Fruit fly (Drosophila melanogaster) whole organism, embryonic: ENCODE results near the gene Rpp14b.

Experiments
- Ada2b ChIP-seq: fragments of 200-800 bp; sonication (Bioruptor generic); IDR thresholded peaks from 2 replicates; pipeline ENCODE4 v1.3.6; 2022; ENCODE audit warnings: missing biosample characterization, missing genetic modification characterization
- Adf1 ChIP-seq: fragments of 200-800 bp; sonication (Bioruptor generic); IDR thresholded peaks from 2 replicates; pipeline ENCODE4 v1.3.6; 2022; ENCODE audit warnings: missing biosample characterization, missing genetic modification characterization
- CG10274 ChIP-seq: fragments of 200-800 bp; sonication (Bioruptor generic); optimal IDR thresholded peaks from 3 replicates; lab custom pipeline; 2017; ENCODE audit warnings: missing biosample characterization, mild to moderate bottlenecking, missing genetic modification characterization
- CG10462 ChIP-seq: fragments of 200-800 bp; sonication (Bioruptor generic); optimal IDR thresholded peaks from 2 replicates; lab custom pipeline; 2016; ENCODE audit warnings: missing biosample characterization, missing genetic modification characterization
- CG11695 ChIP-seq: fragments of 200-800 bp; sonication (Bioruptor generic); IDR thresholded peaks from 3 replicates; pipeline ENCODE4 v1.3.6; 2022; ENCODE audit warnings: missing biosample characterization, missing genetic modification characterization
- CG11723 ChIP-seq: fragments of 200-800 bp; sonication (Bioruptor generic); optimal IDR thresholded peaks from 2 replicates; lab custom pipeline; 2017; ENCODE audit warnings: missing biosample characterization, mild to moderate bottlenecking, missing genetic modification characterization
- CG13424 ChIP-seq: fragments of 200-800 bp; sonication (Bioruptor generic); optimal IDR thresholded peaks from 2 replicates; lab custom pipeline; 2019; ENCODE audit warnings: missing biosample characterization, mild to moderate bottlenecking, missing genetic modification characterization, moderate library complexity
- CG14667 ChIP-seq: fragments of 200-800 bp; sonication (Bioruptor generic); IDR thresholded peaks from 2 replicates; pipeline ENCODE4 v1.3.6; 2022; ENCODE audit warnings: missing biosample characterization, missing genetic modification characterization
- CG1529 ChIP-seq: fragments of 200-800 bp; sonication (Bioruptor generic); optimal IDR thresholded peaks from 3 replicates; lab custom pipeline; 2018; ENCODE audit warnings: missing biosample characterization, missing genetic modification characterization
- CG15601 ChIP-seq: fragments of 200-800 bp; sonication (Bioruptor generic); optimal IDR thresholded peaks from 3 replicates; lab custom pipeline; 2019; ENCODE audit warnings: missing biosample characterization, mild to moderate bottlenecking, missing genetic modification characterization, moderate library complexity
- CG1602 ChIP-seq: fragments of 200-800 bp; sonication (Bioruptor generic); optimal IDR thresholded peaks from 3 replicates; lab custom pipeline; 2016; ENCODE audit warnings: missing biosample characterization, missing genetic modification characterization
- CG16779 ChIP-seq: fragments of 200-800 bp; sonication (Bioruptor generic); IDR thresholded peaks from 2 replicates; pipeline ENCODE4 v1.3.6; 2022; ENCODE audit warnings: missing biosample characterization, missing genetic modification characterization
- CG17359 ChIP-seq: fragments of 200-800 bp; sonication (Bioruptor generic); optimal IDR thresholded peaks from 3 replicates; lab custom pipeline; 2018; ENCODE audit warnings: missing biosample characterization, mild to moderate bottlenecking, missing genetic modification characterization, moderate library complexity
- CG17385 ChIP-seq: fragments of 200-800 bp; sonication (Bioruptor generic); optimal IDR thresholded peaks from 3 replicates; lab custom pipeline; 2018; ENCODE audit warnings: missing biosample characterization, mild to moderate bottlenecking, missing genetic modification characterization
- CG2129 ChIP-seq: fragments of 200-800 bp; sonication (Bioruptor generic); IDR thresholded peaks from 2 replicates; pipeline ENCODE4 v1.3.6; 2022; ENCODE audit warnings: missing biosample characterization, missing genetic modification characterization; ENCODE audit not compliant: partially characterized antibody
- CG32767 ChIP-seq: fragments of 200-800 bp; sonication (Bioruptor generic); IDR thresholded peaks from 2 replicates; pipeline ENCODE4 v1.3.6; 2022; ENCODE audit warnings: missing biosample characterization, missing genetic modification characterization
- CG33213 ChIP-seq: fragments of 200-800 bp; sonication (Bioruptor generic); optimal IDR thresholded peaks from 3 replicates; lab custom pipeline; 2016; ENCODE audit warnings: missing biosample characterization, missing genetic modification characterization
- CG3726 ChIP-seq: fragments of 200-800 bp; sonication (Bioruptor generic); IDR thresholded peaks from 3 replicates; pipeline ENCODE4, ENCODE4 v1.3.6; 2022; ENCODE audit warnings: missing biosample characterization, missing genetic modification characterization
- CG3995 ChIP-seq: fragments of 200-800 bp; sonication (Bioruptor generic); optimal IDR thresholded peaks from 3 replicates; lab custom pipeline; 2016; ENCODE audit warnings: missing biosample characterization, missing genetic modification characterization
- CG4404 ChIP-seq: fragments of 200-800 bp; sonication (Bioruptor generic); IDR thresholded peaks from 2 replicates; pipeline ENCODE4 v1.3.6; 2022; ENCODE audit warnings: missing biosample characterization, missing genetic modification characterization
- CG8281 ChIP-seq: fragments of 200-800 bp; sonication (Bioruptor generic); optimal IDR thresholded peaks from 2 replicates; lab custom pipeline; 2018; ENCODE audit warnings: missing biosample characterization, mild to moderate bottlenecking, missing genetic modification characterization, moderate library complexity
- CTCF ChIP-seq: fragments of 200-800 bp; sonication (Bioruptor generic); optimal IDR thresholded peaks from 2 replicates; lab custom pipeline; 2017; ENCODE audit warnings: missing biosample characterization, mild to moderate bottlenecking, missing genetic modification characterization, moderate library complexity
- CoRest ChIP-seq: fragments of 200-800 bp; sonication (Bioruptor generic); optimal IDR thresholded peaks from 3 replicates; lab custom pipeline; 2018; ENCODE audit warnings: missing biosample characterization, mild to moderate bottlenecking, missing genetic modification characterization, moderate library complexity
- D19B ChIP-seq: fragments of 200-800 bp; sonication (Bioruptor generic); optimal IDR thresholded peaks from 2 replicates; lab custom pipeline; 2017; ENCODE audit warnings: missing biosample characterization, mild to moderate bottlenecking, missing genetic modification characterization
- Dek ChIP-seq: fragments of 200-800 bp; sonication (Bioruptor generic); optimal IDR thresholded peaks from 3 replicates; lab custom pipeline; 2019; ENCODE audit warnings: missing biosample characterization, mild to moderate bottlenecking, missing genetic modification characterization, moderate library complexity
- Dref ChIP-seq: fragments of 200-800 bp; sonication (Bioruptor generic); IDR thresholded peaks from 2 replicates; pipeline ENCODE4 v1.3.6; 2022; ENCODE audit warnings: missing biosample characterization, missing genetic modification characterization
- E2f2 ChIP-seq: fragments of 200-800 bp; sonication (Bioruptor generic); IDR thresholded peaks from 2 replicates; pipeline ENCODE4 v1.3.6; 2022; ENCODE audit warnings: missing biosample characterization, missing genetic modification characterization
- Ets65A ChIP-seq: fragments of 200-800 bp; sonication (Bioruptor generic); peaks from one replicate; lab custom pipeline; 2016; ENCODE audit warnings: missing biosample characterization, missing genetic modification characterization
- Hsf ChIP-seq: fragments of 200-800 bp; sonication (Bioruptor generic); optimal IDR thresholded peaks from 3 replicates; lab custom pipeline; 2016; ENCODE audit warnings: missing biosample characterization, missing genetic modification characterization
- Lhr ChIP-seq: fragments of 200-800 bp; sonication (Bioruptor generic); optimal IDR thresholded peaks from 3 replicates; lab custom pipeline; 2017; ENCODE audit warnings: mild to moderate bottlenecking, missing biosample characterization, missing genetic modification reagents, missing genetic modification characterization
- MESR4 ChIP-seq: fragments of 200-800 bp; sonication (Bioruptor generic); optimal IDR thresholded peaks from 2 replicates; lab custom pipeline; 2018; ENCODE audit warnings: missing biosample characterization, mild to moderate bottlenecking, missing genetic modification characterization, moderate library complexity
- Med ChIP-seq: fragments of 200-800 bp; sonication (Bioruptor generic); peaks from one replicate; lab custom pipeline; 2016; ENCODE audit warnings: missing biosample characterization, missing genetic modification characterization, mild to moderate bottlenecking, inconsistent platforms, moderate library complexity
- Neu2 ChIP-seq: fragments of 200-800 bp; sonication (Bioruptor generic); optimal IDR thresholded peaks from 3 replicates; lab custom pipeline; 2016; ENCODE audit warnings: missing biosample characterization, missing genetic modification characterization, borderline replicate concordance
- Rx ChIP-seq: fragments of 200-800 bp; sonication (Bioruptor generic); IDR thresholded peaks from 2 replicates; pipeline ENCODE4 v1.3.6; 2022; ENCODE audit warnings: missing biosample characterization, missing genetic modification characterization
- bab2 ChIP-seq: fragments of 200-800 bp; sonication (Bioruptor generic); optimal IDR thresholded peaks from 2 replicates; lab custom pipeline; 2016; ENCODE audit warnings: missing biosample characterization, missing genetic modification characterization
- bowl ChIP-seq: fragments of 200-800 bp; sonication (Bioruptor generic); IDR thresholded peaks from 2 replicates; pipeline ENCODE4 v1.3.6; 2022; ENCODE audit warnings: missing biosample characterization, missing genetic modification characterization
- bsh ChIP-seq, 2 experiments: fragments of 200-800 bp; sonication (Bioruptor generic); optimal IDR thresholded peaks; 2 replicates each; lab custom pipeline; 2017 to 2018; ENCODE audit warnings: mild to moderate bottlenecking in 2 of 2, missing biosample characterization in 2 of 2, missing genetic modification characterization in 2 of 2, moderate library complexity in 1 of 2
- crp ChIP-seq, 2 experiments: fragments of 200-800 bp; sonication (Bioruptor generic); optimal IDR thresholded peaks; 2 replicates in 1 of 2; 3 replicates in 1 of 2; lab custom pipeline; 2017; ENCODE audit warnings: missing biosample characterization in 2 of 2, missing genetic modification characterization in 2 of 2, mild to moderate bottlenecking in 1 of 2, moderate library complexity in 1 of 2
- dm ChIP-seq: fragments of 200-800 bp; sonication (Bioruptor generic); optimal IDR thresholded peaks from 3 replicates; lab custom pipeline; 2016; ENCODE audit warnings: missing biosample characterization, missing genetic modification characterization
- hth ChIP-seq: fragments of >200 bp; optimal IDR thresholded peaks from 2 replicates; lab custom pipeline; 2017; ENCODE audit warnings: inconsistent platforms
- knrl ChIP-seq: fragments of 200-800 bp; sonication (Bioruptor generic); IDR thresholded peaks from 3 replicates; pipeline ENCODE4 v1.3.6; 2022; ENCODE audit warnings: missing biosample characterization, missing genetic modification characterization; ENCODE audit not compliant: partially characterized antibody
- p53 ChIP-seq: fragments of 200-800 bp; sonication (Bioruptor generic); optimal IDR thresholded peaks from 2 replicates; lab custom pipeline; 2016; ENCODE audit warnings: missing biosample characterization, missing genetic modification characterization
- peb ChIP-seq: fragments of 200-800 bp; sonication (Bioruptor generic); IDR thresholded peaks from 2 replicates; pipeline ENCODE4 v1.3.6; 2022; ENCODE audit warnings: missing biosample characterization, missing genetic modification characterization
- phol ChIP-seq: fragments of 200-800 bp; sonication (Bioruptor generic); optimal IDR thresholded peaks from 3 replicates; lab custom pipeline; 2018; ENCODE audit warnings: missing biosample characterization, mild to moderate bottlenecking, missing genetic modification characterization, moderate library complexity
- ranshi ChIP-seq: fragments of 200-800 bp; sonication (Bioruptor generic); IDR thresholded peaks from 2 replicates; pipeline ENCODE4 v1.3.6; 2022; ENCODE audit warnings: missing biosample characterization, missing genetic modification characterization
- run ChIP-seq: fragments of 200-800 bp; sonication (Bioruptor generic); optimal IDR thresholded peaks from 3 replicates; lab custom pipeline; 2018; ENCODE audit warnings: missing biosample characterization, mild to moderate bottlenecking, missing genetic modification characterization
- sima ChIP-seq: fragments of 200-800 bp; sonication (Bioruptor generic); optimal IDR thresholded peaks from 2 replicates; lab custom pipeline; 2016; ENCODE audit warnings: missing biosample characterization, missing genetic modification characterization
- sob ChIP-seq: fragments of 200-800 bp; sonication (Bioruptor generic); IDR thresholded peaks from 2 replicates; pipeline ENCODE4 v1.3.6; 2022; ENCODE audit warnings: missing biosample characterization, missing genetic modification characterization
- tna ChIP-seq: fragments of 200-800 bp; sonication (Bioruptor generic); IDR thresholded peaks from 2 replicates; pipeline ENCODE4 v1.3.6; 2022; ENCODE audit warnings: missing biosample characterization, missing genetic modification characterization; ENCODE audit not compliant: partially characterized antibody
- toy ChIP-seq: fragments of 200-800 bp; sonication (Bioruptor generic); IDR thresholded peaks from 2 replicates; pipeline ENCODE4 v1.3.6; 2022; ENCODE audit warnings: missing biosample characterization, missing genetic modification characterization
- vvl ChIP-seq: fragments of 200-800 bp; sonication (Bioruptor generic); IDR thresholded peaks from 2 replicates; pipeline ENCODE4 v1.3.6; 2022; ENCODE audit warnings: missing biosample characterization, missing genetic modification characterization
- zen ChIP-seq: fragments of 200-800 bp; sonication (Bioruptor generic); optimal IDR thresholded peaks from 3 replicates; lab custom pipeline; 2018; ENCODE audit warnings: missing biosample characterization, mild to moderate bottlenecking, missing genetic modification characterization, moderate library complexity

The Rpp14b gene

DNA sequence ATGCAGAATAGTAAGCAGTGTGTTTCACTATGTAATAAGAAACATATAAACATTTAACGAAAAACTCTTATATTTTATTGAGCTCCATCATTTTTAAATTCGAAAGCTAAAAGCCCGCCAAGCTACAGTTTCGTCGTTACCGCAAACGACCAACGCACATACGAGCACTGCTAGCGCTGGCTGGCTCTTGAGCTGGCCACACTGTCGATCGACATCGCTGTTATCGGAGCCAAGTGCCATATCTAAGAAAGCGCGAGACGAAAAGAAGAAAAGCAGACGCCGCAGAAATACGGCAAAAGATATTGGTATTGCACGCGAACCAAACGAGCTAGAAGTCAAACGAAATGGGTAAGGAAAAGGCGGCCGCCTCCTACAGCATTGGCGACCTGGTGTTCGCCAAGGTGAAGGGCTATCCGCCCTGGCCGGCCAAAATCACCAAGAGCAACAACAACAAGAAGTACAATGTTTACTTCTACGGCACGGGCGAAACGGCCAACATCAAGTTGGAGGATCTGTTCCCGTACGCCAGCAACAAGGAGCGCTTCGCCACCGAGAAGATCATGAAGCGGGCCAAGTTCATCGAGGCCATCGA is 3.2 kb upstream of the Rpp14b start, which contains the start of gene Jasper (continued):
- TF ChIP-seq CG10462 (GFP tag; lab: Kevin White, UChicago) (no peak), ranshi (GFP tag; lab: Robert Waterston, UW) (no peak), CG4404 (no peak), crp (GFP tag; optimal IDR thresholded peaks at IDR 0.05; lab: Kevin White, UChicago) (no peak), D19B (no peak), p53 (GFP tag; lab: Kevin White, UChicago) (peak; percentile 27), Lhr (GFP tag; lab: Kevin White, UChicago) (peak; percentile 49), Ada2b (GFP tag; lab: Robert Waterston, UW) (no peak), Med (peak; percentile 95), Adf1 (GFP tag; lab: Robert Waterston, UW) (peak; percentile 20; the same call in 1 of the 2 replicates), tna (no peak), CG1529 (GFP tag; lab: Kevin White, UChicago) (no peak), toy (no peak), run (peak; percentile 54), Dek (peak; percentile 37), CG17359 (peak; percentile 2), E2f2 (GFP tag; lab: Robert Waterston, UW) (peak; percentile 100), CG3726 (no peak), CG8281 (tag; lab: Kevin White, UChicago) (no peak), CG1602 (GFP tag; lab: Kevin White, UChicago) (no peak), CG11723 (GFP tag; lab: Kevin White, UChicago) (no peak), bowl (GFP tag; lab: Robert Waterston, UW) (no peak), zen (tag; lab: Kevin White, UChicago) (peak; percentile 8), CG32767 (GFP tag; lab: Robert Waterston, UW) (no peak), vvl (peak; percentile 13; the same call in 1 of the 2 replicates), Neu2 (no peak), hth (no peak), Rx (GFP tag; lab: Robert Waterston, UW) (no peak), CG17385 (GFP tag; lab: Kevin White, UChicago) (peak; percentile 52), Hsf (GFP tag; lab: Kevin White, UChicago) (peak; percentile 31), CG3995 (GFP tag; lab: Kevin White, UChicago) (peak; percentile 59), phol (tag; lab: Kevin White, UChicago) (peak; percentile 67), CoRest (tag; lab: Kevin White, UChicago) (peak; percentile 61), MESR4 (GFP tag; lab: Kevin White, UChicago) (peak; percentile 83), CG16779 (GFP tag; lab: Robert Waterston, UW) (no peak), bab2 (no peak), dm (GFP tag; lab: Kevin White, UChicago) (peak; percentile 14), knrl (GFP tag; lab: Robert Waterston, UW) (peak; percentile 48; the same call in 2 of the 3 replicates), Ets65A (GFP tag; lab: Kevin White, UChicago) (no peak), sima (GFP tag; lab: Kevin White, UChicago) (no peak), CG33213 (GFP tag; lab: Kevin White, UChicago) (peak; percentile 75), CTCF (GFP tag; lab: Kevin White, UChicago) (peak; percentile 15), CG13424 (tag; lab: Kevin White, UChicago) (peak; percentile 2), bsh (GFP tag; optimal IDR thresholded peaks at IDR 0.05; lab: Kevin White, UChicago) (no peak), peb (GFP tag; lab: Robert Waterston, UW) (no peak), CG11695 (no peak), CG10274 (GFP tag; lab: Kevin White, UChicago) (no peak), sob (GFP tag; lab: Robert Waterston, UW) (peak; percentile 17; the same call in 1 of the 2 replicates), Dref (GFP tag; lab: Robert Waterston, UW) (peak; percentile 95), CG15601 (tag; lab: Kevin White, UChicago) (peak; percentile 18), CG14667 (no peak), CG2129 (GFP tag; lab: Robert Waterston, UW) (no peak)
